Fruit fly (Drosophila melanogaster) Kc167 (cell line): ENCODE data around the gene CG10681.

Source experiments
- Sin3A ChIP-seq: fragments of >200 bp; optimal IDR thresholded peaks from 2 replicates; lab custom pipeline; 2018; ENCODE audit warnings: missing external identifiers
- h ChIP-seq: fragments of >200 bp; optimal IDR thresholded peaks from 3 replicates; lab custom pipeline; 2018; ENCODE audit warnings: missing external identifiers
- insv ChIP-seq: fragments of >200 bp; optimal IDR thresholded peaks from 3 replicates; lab custom pipeline; 2018; ENCODE audit warnings: missing external identifiers

DNA sequence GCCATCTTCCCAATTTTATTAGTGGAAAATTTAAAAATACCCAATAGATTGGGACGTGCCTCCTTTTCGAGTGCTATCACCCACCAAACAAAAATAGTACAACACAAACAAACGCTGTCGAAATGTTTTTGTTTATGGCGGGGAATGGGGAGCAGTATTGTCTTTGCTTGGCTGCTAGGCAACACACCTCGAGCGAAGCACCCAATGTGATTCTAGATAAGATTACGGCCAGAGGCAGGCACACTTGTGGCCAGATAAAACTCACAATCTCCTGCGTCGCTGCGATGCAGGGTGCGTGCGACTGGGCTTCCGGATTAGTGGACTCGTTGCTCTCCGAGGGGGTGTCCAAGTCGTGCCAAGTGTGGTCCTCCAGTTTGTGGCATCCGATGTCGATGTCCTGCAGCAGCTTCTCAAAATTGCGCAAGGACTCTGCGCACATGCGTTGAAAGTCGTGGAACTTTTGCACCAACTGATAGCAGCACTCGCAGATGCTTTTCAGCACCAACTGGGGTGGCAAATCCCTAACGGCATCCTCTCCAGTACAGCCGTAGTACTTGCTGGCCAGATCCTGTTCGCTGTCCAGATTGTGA, 5.7 kb downstream of the CG10681 start:
- TF ChIP-seq insv (lab: Kevin White, UChicago) (no peak), h (lab: Kevin White, UChicago) (no peak), Sin3A (lab: Kevin White, UChicago) (no peak)
